Fruit fly (Drosophila melanogaster) whole organism, embryonic: ENCODE results near the gene dysc.

ENCODE experiments used
- CG11504 ChIP-seq: fragments of 200-800 bp; sonication (Bioruptor generic); optimal IDR thresholded peaks from 3 replicates; lab custom pipeline; 2019; ENCODE audit warnings: missing biosample characterization, mild to moderate bottlenecking, missing genetic modification characterization, moderate library complexity
- CG12659 ChIP-seq: fragments of 200-800 bp; sonication (Bioruptor generic); optimal IDR thresholded peaks from 3 replicates; lab custom pipeline; 2017; ENCODE audit warnings: mild to moderate bottlenecking, missing biosample characterization, missing genetic modification reagents, missing genetic modification characterization
- CG16863 ChIP-seq: fragments of 200-800 bp; sonication (Bioruptor generic); optimal IDR thresholded peaks from 3 replicates; lab custom pipeline; 2016; ENCODE audit warnings: missing biosample characterization, missing genetic modification characterization
- CG8281 ChIP-seq: fragments of 200-800 bp; sonication (Bioruptor generic); optimal IDR thresholded peaks from 2 replicates; lab custom pipeline; 2018; ENCODE audit warnings: missing biosample characterization, mild to moderate bottlenecking, missing genetic modification characterization, moderate library complexity
- Deaf1 ChIP-seq: fragments of 200-800 bp; optimal IDR thresholded peaks from 3 replicates; lab custom pipeline; 2019; ENCODE audit warnings: missing biosample characterization, mild to moderate bottlenecking, missing genetic modification characterization, moderate library complexity
- Dip2 ChIP-seq: fragments of 200-800 bp; sonication (Bioruptor generic); IDR thresholded peaks from 2 replicates; pipeline ENCODE4 v1.3.6; 2022; ENCODE audit warnings: missing biosample characterization, missing genetic modification characterization
- gcm2 ChIP-seq: fragments of 200-800 bp; sonication (Bioruptor generic); optimal IDR thresholded peaks from 2 replicates; lab custom pipeline; 2016; ENCODE audit warnings: missing biosample characterization, missing genetic modification characterization
- nerfin-1 ChIP-seq: fragments of 200-800 bp; sonication (Bioruptor generic); optimal IDR thresholded peaks from 3 replicates; lab custom pipeline; 2019; ENCODE audit warnings: missing biosample characterization, mild to moderate bottlenecking, missing genetic modification characterization, moderate library complexity

DNA sequence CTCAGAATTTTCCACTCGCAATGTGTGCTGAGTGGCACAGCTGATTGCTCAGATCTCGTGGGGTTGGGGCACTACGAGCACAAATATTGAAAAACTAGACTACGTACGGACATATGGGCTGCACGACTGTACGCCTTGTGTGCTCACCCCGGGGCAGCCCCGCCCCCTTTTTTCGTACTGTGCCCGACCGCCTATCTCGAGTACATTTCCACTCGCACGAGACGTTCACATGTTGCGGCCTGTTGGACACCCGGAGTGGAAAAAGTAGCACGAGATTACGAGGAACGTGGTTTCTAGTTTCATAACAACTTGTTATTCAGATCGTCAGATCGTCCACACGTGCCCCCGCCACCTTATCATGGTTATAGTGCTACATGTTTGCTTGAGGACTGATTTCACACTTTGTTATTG, 39.7 kb downstream of the dysc start:
- TF ChIP-seq nerfin-1 (tag; lab: Kevin White, UChicago) (no peak), CG11504 (tag; lab: Kevin White, UChicago) (peak; percentile 3), Dip2 (GFP tag; lab: Robert Waterston, UW) (no peak), CG16863 (GFP tag; lab: Kevin White, UChicago) (no peak), CG8281 (tag; lab: Kevin White, UChicago) (no peak), gcm2 (GFP tag; lab: Kevin White, UChicago) (no peak), Deaf1 (tag; lab: Kevin White, UChicago) (peak; percentile 70), CG12659 (GFP tag; lab: Kevin White, UChicago) (no peak)
